Worm (Caenorhabditis elegans) whole organism, L4 larva: ENCODE data around the gene lgc-6.

Source experiments
- lim-7 ChIP-seq: fragments of 200-800 bp; sonication (Bioruptor generic); IDR thresholded peaks from 2 replicates; pipeline ENCODE4 v1.3.6; 2022; ENCODE audit warnings: missing genetic modification characterization, missing compliant biosample characterization
- lin-39 ChIP-seq: fragments of 150-350 bp; optimal IDR thresholded peaks from 2 replicates; lab custom pipeline; 2014; ENCODE audit warnings: missing biosample characterization, missing genetic modification reagents, missing genetic modification characterization
- zag-1 ChIP-seq: fragments of 150-350 bp; optimal IDR thresholded peaks from 2 replicates; lab custom pipeline; 2014; ENCODE audit warnings: missing biosample characterization, missing genetic modification characterization

DNA sequence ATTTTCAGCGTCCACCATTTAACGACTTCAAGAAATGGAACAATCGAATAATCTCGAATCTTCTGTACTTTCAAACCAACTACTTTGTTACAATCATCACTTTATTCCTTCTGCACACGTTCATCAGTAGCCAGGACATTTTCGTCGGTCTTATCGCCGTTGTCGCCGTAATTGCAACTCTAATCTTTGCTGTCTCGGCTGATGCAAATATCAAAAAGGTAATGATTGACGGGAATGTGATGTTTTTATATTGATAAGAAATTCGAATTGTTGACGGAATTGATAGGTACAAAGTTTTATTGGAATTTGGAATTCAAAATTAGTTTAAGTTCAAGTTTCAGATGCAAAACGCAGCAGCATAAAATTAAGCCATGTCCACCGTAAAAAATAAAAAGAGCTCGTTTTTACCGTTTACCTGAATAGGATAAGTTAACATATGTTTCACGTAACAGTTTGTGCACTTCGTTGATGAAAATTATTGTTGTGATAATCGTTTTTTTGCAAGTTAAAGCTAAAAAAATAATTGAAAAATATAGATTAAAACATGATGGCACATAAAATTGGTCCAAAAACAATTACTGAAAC is 40.6 kb downstream of the lgc-6 start:
- TF ChIP-seq lin-39 (tag; lab: Kevin White, UChicago) (no peak), zag-1 (tag; lab: Kevin White, UChicago) (no peak), lim-7 (no peak)
